Worm (Caenorhabditis elegans) whole organism, L1 larva: ENCODE data around the gene pqn-51.

Source experiments
- C34B4.2 ChIP-seq: sonication (generic microtip); optimal IDR thresholded peaks from 2 replicates; lab custom pipeline; 2017; ENCODE audit warnings: mild to moderate bottlenecking, missing genetic modification characterization, missing compliant biosample characterization
- Y116A8C.19 ChIP-seq: sonication (generic microtip); optimal IDR thresholded peaks from 2 replicates; lab custom pipeline; 2016; ENCODE audit warnings: missing compliant biosample characterization, missing genetic modification characterization, borderline replicate concordance
- aha-1 ChIP-seq: fragments of 150-350 bp; optimal IDR thresholded peaks from 2 replicates; lab custom pipeline; 2014; ENCODE audit warnings: missing biosample characterization, missing genetic modification characterization
- blmp-1 ChIP-seq: fragments of 150-350 bp; optimal IDR thresholded peaks from 2 replicates; lab custom pipeline; 2014; ENCODE audit warnings: missing biosample characterization, missing genetic modification characterization
- ceh-88 ChIP-seq: fragments of 200-800 bp; sonication (Bioruptor generic); IDR thresholded peaks from 2 replicates; pipeline ENCODE4 v1.3.6; 2022; ENCODE audit warnings: missing genetic modification characterization, missing compliant biosample characterization
- ces-1 ChIP-seq: fragments of 150-350 bp; optimal IDR thresholded peaks from 2 replicates; lab custom pipeline; 2014; ENCODE audit warnings: missing biosample characterization, missing genetic modification reagents, missing genetic modification characterization
- efl-1 ChIP-seq, 4 experiments: fragments of 150-350 bp; optimal IDR thresholded peaks in 3 of 4; peaks in 1 of 4; 1 replicate in 1 of 4; 2 replicates in 3 of 4; lab custom pipeline; 2014; ENCODE audit warnings: missing biosample characterization in 2 of 4, missing genetic modification characterization in 2 of 4, missing genetic modification reagents in 2 of 4
- egl-13 ChIP-seq: sonication (generic microtip); optimal IDR thresholded peaks from 2 replicates; lab custom pipeline; 2016; ENCODE audit warnings: missing genotype, missing genetic modification reagents, missing genetic modification characterization, missing compliant biosample characterization
- elt-2 ChIP-seq: sonication (generic microtip); optimal IDR thresholded peaks from 2 replicates; lab custom pipeline; 2016; ENCODE audit warnings: missing genetic modification characterization, mild to moderate bottlenecking, inconsistent platforms, missing compliant biosample characterization, missing genetic modification reagents
- elt-3 ChIP-seq, 6 experiments: fragments of 150-350 bp in 1 of 6; sonication (generic microtip); optimal IDR thresholded peaks; 2 replicates each; lab custom pipeline; 2017 to 2018; ENCODE audit warnings: missing biosample characterization in 6 of 6, missing genetic modification characterization in 6 of 6, inconsistent platforms in 1 of 6
- fkh-8 ChIP-seq: sonication (generic microtip); optimal IDR thresholded peaks from 2 replicates; lab custom pipeline; 2016; ENCODE audit warnings: mild to moderate bottlenecking, missing genetic modification characterization, missing compliant biosample characterization
- irx-1 ChIP-seq: sonication (generic microtip); optimal IDR thresholded peaks from 2 replicates; lab custom pipeline; 2016; ENCODE audit warnings: missing genetic modification characterization, missing compliant biosample characterization
- jun-1 ChIP-seq: fragments of 150-350 bp; optimal IDR thresholded peaks from 2 replicates; lab custom pipeline; 2014; ENCODE audit warnings: missing biosample characterization, missing genetic modification reagents, missing genetic modification characterization
- lin-14 ChIP-seq: fragments of 200-800 bp; sonication (Bioruptor generic); optimal IDR thresholded peaks from 2 replicates; lab custom pipeline; 2018; ENCODE audit warnings: mild to moderate bottlenecking, missing genetic modification characterization, moderate library complexity, missing compliant biosample characterization
- lin-15B ChIP-seq: fragments of 150-350 bp; sonication (generic microtip); optimal IDR thresholded peaks from 3 replicates; lab custom pipeline; 2014; ENCODE audit warnings: missing biosample characterization, missing genetic modification characterization
- lin-35 ChIP-seq, 2 experiments: fragments of 150-350 bp; optimal IDR thresholded peaks; 2 replicates each; lab custom pipeline; 2014; ENCODE audit warnings: missing biosample characterization in 2 of 2, missing genetic modification characterization in 2 of 2, missing genetic modification reagents in 2 of 2
- mab-9 ChIP-seq: fragments of 200-800 bp; sonication (Bioruptor generic); IDR thresholded peaks from 2 replicates; pipeline ENCODE4 v1.3.6; 2022; ENCODE audit warnings: missing genetic modification reagents, missing genetic modification characterization, missing compliant biosample characterization
- mdl-1 ChIP-seq, 2 experiments: fragments of 150-350 bp; optimal IDR thresholded peaks; 2 replicates each; lab custom pipeline; 2014 to 2017; ENCODE audit warnings: missing biosample characterization in 2 of 2, missing genetic modification characterization in 2 of 2, inconsistent platforms in 1 of 2
- mef-2 ChIP-seq: fragments of 150-350 bp; optimal IDR thresholded peaks from 2 replicates; lab custom pipeline; 2014; ENCODE audit warnings: missing biosample characterization, missing genetic modification characterization
- mep-1 ChIP-seq: fragments of 150-350 bp; optimal IDR thresholded peaks from 2 replicates; lab custom pipeline; 2014; ENCODE audit warnings: missing biosample characterization, missing genetic modification characterization
- nhr-20 ChIP-seq: sonication (generic microtip); optimal IDR thresholded peaks from 2 replicates; lab custom pipeline; 2016; ENCODE audit warnings: mild to moderate bottlenecking, missing genetic modification characterization, missing compliant biosample characterization
- nhr-237 ChIP-seq: fragments of 150-350 bp; optimal IDR thresholded peaks from 2 replicates; lab custom pipeline; 2014; ENCODE audit warnings: missing biosample characterization, missing genetic modification characterization
- nhr-28 ChIP-seq: fragments of 150-350 bp; optimal IDR thresholded peaks from 2 replicates; lab custom pipeline; 2014; ENCODE audit warnings: missing biosample characterization, missing genetic modification characterization
- nhr-47 ChIP-seq: sonication (generic microtip); optimal IDR thresholded peaks from 2 replicates; lab custom pipeline; 2016; ENCODE audit warnings: mild to moderate bottlenecking, missing genetic modification characterization, moderate library complexity, missing compliant biosample characterization
- nhr-85 ChIP-seq: sonication (generic microtip); peaks from one replicate; lab custom pipeline; 2016; ENCODE audit warnings: missing genetic modification characterization, inconsistent platforms, missing compliant biosample characterization
- pax-3 ChIP-seq: fragments of 200-800 bp; sonication (Bioruptor generic); optimal IDR thresholded peaks from 2 replicates; lab custom pipeline; 2018; ENCODE audit warnings: mild to moderate bottlenecking, missing genetic modification characterization, moderate library complexity, missing compliant biosample characterization
- pqm-1 ChIP-seq: sonication (generic microtip); optimal IDR thresholded peaks from 3 replicates; lab custom pipeline; 2017; ENCODE audit warnings: missing biosample characterization, missing genetic modification characterization
- rnt-1 ChIP-seq: sonication (generic microtip); optimal IDR thresholded peaks from 2 replicates; lab custom pipeline; 2016; ENCODE audit warnings: mild to moderate bottlenecking, missing genetic modification characterization, moderate library complexity, missing compliant biosample characterization
- snpc-4 ChIP-seq: fragments of 150-350 bp; optimal IDR thresholded peaks from 2 replicates; lab custom pipeline; 2014; ENCODE audit warnings: missing biosample characterization, missing genetic modification characterization
- sox-4 ChIP-seq: sonication (generic microtip); optimal IDR thresholded peaks from 2 replicates; lab custom pipeline; 2016; ENCODE audit warnings: missing genetic modification characterization, missing compliant biosample characterization
- sup-37 ChIP-seq: fragments of 200-800 bp; sonication (Bioruptor generic); optimal IDR thresholded peaks from 2 replicates; lab custom pipeline; 2018; ENCODE audit warnings: mild to moderate bottlenecking, missing genetic modification characterization, missing compliant biosample characterization
- swsn-7 ChIP-seq: sonication (generic microtip); optimal IDR thresholded peaks from 2 replicates; lab custom pipeline; 2016; ENCODE audit warnings: missing genetic modification characterization, missing compliant biosample characterization
- tlp-1 ChIP-seq: fragments of 150-350 bp; optimal IDR thresholded peaks from 2 replicates; lab custom pipeline; 2014; ENCODE audit warnings: missing biosample characterization, missing genetic modification characterization
- unc-62 ChIP-seq: fragments of 150-350 bp; optimal IDR thresholded peaks from 2 replicates; lab custom pipeline; 2014; ENCODE audit warnings: missing biosample characterization, missing genetic modification reagents, missing genetic modification characterization
- vab-15 ChIP-seq: sonication (generic microtip); optimal IDR thresholded peaks from 2 replicates; lab custom pipeline; 2017; ENCODE audit warnings: missing genotype, mild to moderate bottlenecking, missing genetic modification characterization, missing compliant biosample characterization
- xbp-1 ChIP-seq: sonication (generic microtip); optimal IDR thresholded peaks from 2 replicates; lab custom pipeline; 2016; ENCODE audit warnings: missing genetic modification characterization, missing compliant biosample characterization
- zag-1 ChIP-seq: fragments of 150-350 bp; optimal IDR thresholded peaks from 2 replicates; lab custom pipeline; 2014; ENCODE audit warnings: missing biosample characterization, missing genetic modification characterization

Gene pqn-51

DNA sequence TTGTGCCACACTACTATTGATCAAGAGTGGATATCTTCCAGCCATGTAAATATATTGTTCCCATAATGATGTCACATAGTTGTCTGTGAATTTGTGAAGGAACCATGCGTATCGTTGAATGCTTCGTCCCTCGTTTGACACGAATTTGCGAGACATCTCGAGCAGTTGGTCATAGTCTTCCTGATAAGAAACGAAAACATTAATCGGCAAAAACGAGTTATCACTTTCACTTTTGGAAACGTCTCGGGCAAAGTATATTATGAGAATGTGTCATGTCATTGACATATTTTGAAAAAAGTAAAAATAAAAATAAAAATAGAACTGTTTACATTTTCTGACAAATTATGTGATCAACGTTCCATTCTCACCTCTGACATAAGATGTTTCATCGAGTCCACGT lies 23.0 kb upstream of the pqn-51 start:
- TF ChIP-seq blmp-1 (tag; lab: Kevin White, UChicago) (peak; percentile 47), lin-15B (tag; lab: Kevin White, UChicago) (no peak), lin-14 (peak; percentile 11), fkh-8 (no peak), elt-2 (tag; lab: Kevin White, UChicago) (peak; percentile 72), Y116A8C.19 (tag; lab: Kevin White, UChicago) (no peak)
- TF ChIP-seq, all 84 proteins: peak for 3

DNA sequence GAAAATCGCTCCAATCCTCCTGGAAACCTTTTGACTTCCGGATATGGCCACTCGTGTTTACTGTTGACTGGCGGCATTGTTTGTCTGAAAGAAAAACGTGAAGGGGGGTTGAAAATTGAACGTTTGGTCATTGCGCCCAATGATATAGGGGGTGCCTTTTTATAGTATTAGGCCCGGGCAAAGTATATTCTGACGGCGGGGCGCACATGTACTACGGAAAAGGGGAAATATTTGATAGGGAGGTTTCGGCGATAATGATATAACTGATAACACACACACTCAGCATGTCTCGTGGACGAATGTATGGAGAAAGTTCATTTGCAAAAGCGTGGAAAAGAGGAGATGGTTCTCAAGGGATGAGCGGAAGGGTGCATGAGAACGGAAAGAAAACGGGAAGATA lies 21.8 kb upstream of the pqn-51 start, which contains the start of gene cpt-4:
cpt-4 (minus strand) TSS at position 84 of the 400 bp plus-strand sequence.
- TF ChIP-seq elt-3 (tag; optimal IDR thresholded peaks at IDR 0.05; lab: Kevin White, UChicago): peak in 1 of 6 experiments; percentile 36
- TF ChIP-seq Y116A8C.19 (tag; lab: Kevin White, UChicago): no peak
- TF ChIP-seq rnt-1 (tag; lab: Kevin White, UChicago): no peak
- TF ChIP-seq lin-35 (GFP tag; optimal IDR thresholded peaks at IDR 0.05; lab: Kevin White, UChicago): peak in 1 of 2 experiments; percentile 10
- TF ChIP-seq nhr-85 (tag; lab: Kevin White, UChicago): peak; percentile 30
- peak; percentile 33 for TF ChIP-seq lin-14
- TF ChIP-seq elt-2 (tag; lab: Kevin White, UChicago): peak; percentile 79
- TF ChIP-seq blmp-1 (tag; lab: Kevin White, UChicago): peak; percentile 50
- no peak for TF ChIP-seq nhr-47
- no peak for TF ChIP-seq mab-9 (GFP tag; lab: Robert Waterston, UW)
- TF ChIP-seq jun-1 (tag; lab: Kevin White, UChicago): no peak
- TF ChIP-seq zag-1 (tag; lab: Kevin White, UChicago): no peak
- TF ChIP-seq tlp-1: no peak
- no peak for TF ChIP-seq irx-1 (tag; lab: Kevin White, UChicago)
- TF ChIP-seq ceh-88 (GFP tag; lab: Robert Waterston, UW): no peak
- no peak for TF ChIP-seq aha-1 (tag; lab: Kevin White, UChicago)
- no peak for TF ChIP-seq xbp-1
- no peak for TF ChIP-seq mef-2 (tag; lab: Kevin White, UChicago)
- TF ChIP-seq ces-1 (GFP tag; lab: Kevin White, UChicago): no peak
- TF ChIP-seq mdl-1 (tag; optimal IDR thresholded peaks at IDR 0.05; lab: Kevin White, UChicago): peak in 1 of 2 experiments; percentile 33
- TF ChIP-seq mep-1 (tag; lab: Kevin White, UChicago): no peak
- TF ChIP-seq pqm-1 (tag; lab: Kevin White, UChicago): peak; percentile 63
- TF ChIP-seq, all 84 proteins: peak for 8

DNA sequence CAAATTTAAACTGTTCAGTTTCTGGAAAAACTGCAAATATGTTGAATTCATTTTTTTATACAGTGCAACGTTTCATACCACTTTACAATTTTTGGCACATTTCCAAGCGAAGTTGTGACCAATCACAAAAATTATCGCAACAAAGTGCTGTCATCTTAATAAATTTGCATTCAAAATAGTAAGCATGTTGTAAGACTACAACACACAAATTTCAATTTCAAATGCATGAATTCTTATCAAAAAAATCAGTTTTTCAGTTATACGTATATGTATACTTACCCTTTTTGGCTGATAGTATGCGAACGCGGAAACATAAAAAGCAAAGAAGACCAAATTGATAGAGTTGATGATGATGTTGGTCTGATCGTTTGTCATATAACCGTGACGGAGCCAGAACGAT lies 19.2 kb upstream of the pqn-51 start:
- TF ChIP-seq elt-2 (tag; lab: Kevin White, UChicago) (peak; percentile 66), efl-1 (optimal IDR thresholded peaks at IDR 0.05; lab: Kevin White, UChicago) (no peak), efl-1 (GFP tag; optimal IDR thresholded peaks at IDR 0.05 in 1 of 2; lab: Kevin White, UChicago) (peak in 1 of 2 experiments; percentile 83), nhr-28 (no peak), nhr-20 (tag; lab: Kevin White, UChicago) (no peak), swsn-7 (tag; lab: Kevin White, UChicago) (no peak), lin-14 (peak; percentile 18)
- TF ChIP-seq, all 84 proteins: peak for 3

DNA sequence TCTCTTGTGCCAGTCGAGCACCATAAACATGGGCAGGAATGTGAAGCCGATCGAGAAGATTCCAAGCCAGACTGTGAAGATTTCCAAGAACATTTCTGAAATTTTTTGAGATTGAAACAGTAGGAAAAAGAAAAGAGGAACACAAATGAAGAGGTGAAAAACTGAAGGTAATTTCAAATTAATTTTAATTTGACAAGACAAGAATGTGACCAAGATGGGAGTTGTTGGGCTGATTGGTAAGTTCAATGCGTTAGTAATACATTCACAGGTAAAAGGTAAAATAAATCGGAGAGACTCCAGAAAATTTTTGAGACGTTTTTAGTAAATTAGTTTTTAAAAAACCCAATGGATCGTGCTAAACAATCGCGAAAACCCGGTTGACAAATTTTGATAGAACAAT lies 18.7 kb upstream of the pqn-51 start, which contains the start of gene swt-7:
swt-7 (minus strand) TSS at position 101 of the 400 bp plus-strand sequence.
- TF ChIP-seq mdl-1 (tag; optimal IDR thresholded peaks at IDR 0.05; lab: Kevin White, UChicago) (no peak), unc-62 (GFP tag; lab: Kevin White, UChicago) (no peak), C34B4.2 (no peak), lin-35 (GFP tag; optimal IDR thresholded peaks at IDR 0.05; lab: Kevin White, UChicago) (no peak), mef-2 (tag; lab: Kevin White, UChicago) (no peak), pax-3 (no peak), egl-13 (tag; lab: Kevin White, UChicago) (no peak), sox-4 (tag; lab: Kevin White, UChicago) (no peak), snpc-4 (no peak), vab-15 (tag; lab: Kevin White, UChicago) (no peak), sup-37 (GFP tag; lab: Kevin White, UChicago) (no peak), nhr-237 (tag; lab: Kevin White, UChicago) (no peak)
